Fruit fly (Drosophila melanogaster): ENCODE results near the gene tsg.

tsg gene

DNA sequence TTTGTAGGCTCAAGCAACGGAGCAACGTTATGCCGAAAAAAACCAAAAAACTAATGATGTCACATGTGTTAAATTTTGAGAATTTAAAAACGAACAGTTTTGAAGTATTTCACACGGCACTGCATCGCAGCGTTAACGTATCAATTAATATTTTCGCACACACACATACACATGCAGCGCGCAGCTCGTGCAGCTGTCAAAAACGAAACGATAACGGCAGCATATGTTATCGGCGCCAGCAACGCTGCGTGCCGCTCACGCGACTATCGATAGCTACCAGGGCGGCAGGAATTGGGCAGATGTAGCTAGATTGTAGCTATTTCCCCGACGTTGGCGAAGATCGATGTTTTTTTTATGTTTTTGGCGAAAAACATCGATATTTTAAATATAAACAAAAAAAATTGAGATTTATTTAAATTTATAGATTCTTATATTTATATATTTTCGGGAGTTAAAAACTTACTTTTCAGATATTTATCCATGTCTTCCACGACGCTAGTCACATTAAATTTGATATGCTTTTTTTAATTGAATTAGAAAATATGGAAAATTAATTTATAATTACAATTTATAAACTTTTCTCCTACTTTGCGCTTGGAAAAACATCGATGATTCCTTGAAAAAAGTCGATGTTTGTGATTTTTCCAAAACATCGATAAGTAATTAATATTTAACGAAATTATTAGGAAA, 40.2 kb upstream of the tsg start, which contains the start of gene Usp7 (continued):
- TF ChIP-seq peb (GFP tag; IDR thresholded peaks at IDR 0.05) (no peak), CG34422 (GFP tag; IDR thresholded peaks at IDR 0.05) (no peak), MESR4 (GFP tag; optimal IDR thresholded peaks at IDR 0.05) (peak; percentile 60), cad (GFP tag; optimal IDR thresholded peaks at IDR 0.05) (no peak), dmrt99B (tag; optimal IDR thresholded peaks at IDR 0.05) (no peak), tna (GFP tag; IDR thresholded peaks at IDR 0.05; ENCODE audit: partially characterized antibody) (peak; percentile 92), ato (GFP tag; IDR thresholded peaks at IDR 0.05; ENCODE audit: partially characterized antibody) (peak; percentile 89), CG7928 (GFP tag; optimal IDR thresholded peaks at IDR 0.05) (peak; percentile 86), bigmax (GFP tag; optimal IDR thresholded peaks at IDR 0.05) (no peak), CG6272 (GFP tag; IDR thresholded peaks at IDR 0.05) (peak; percentile 43; the same call in 1 of the 2 replicates), Dip3 (GFP tag; optimal IDR thresholded peaks at IDR 0.05) (no peak), Aef1 (GFP tag; IDR thresholded peaks at IDR 0.05) (no peak), emc (GFP tag; optimal IDR thresholded peaks at IDR 0.05) (no peak), CG14965 (GFP tag; optimal IDR thresholded peaks at IDR 0.05; ENCODE audit: borderline replicate concordance) (no peak), br (optimal IDR thresholded peaks at IDR 0.05) (no peak), gt (GFP tag; IDR thresholded peaks at IDR 0.05) (no peak), tup (GFP tag; optimal IDR thresholded peaks at IDR 0.05) (no peak), ap (GFP tag; IDR thresholded peaks at IDR 0.05) (no peak), Doc3 (GFP tag; IDR thresholded peaks at IDR 0.05; ENCODE audit: partially characterized antibody) (peak; percentile 92), CG6654 (GFP tag; optimal IDR thresholded peaks at IDR 0.05) (no peak), Doc2 (GFP tag; IDR thresholded peaks at IDR 0.05) (no peak), ttk (GFP tag; IDR thresholded peaks at IDR 0.05) (no peak), Fer2 (tag; optimal IDR thresholded peaks at IDR 0.05) (no peak), crp (GFP tag; optimal IDR thresholded peaks at IDR 0.05) (peak in 1 of 2 experiments; percentile 61), MTF-1 (GFP tag; optimal IDR thresholded peaks at IDR 0.05; ENCODE audit: borderline replicate concordance) (peak; percentile 49), Opbp (GFP tag; IDR thresholded peaks at IDR 0.05; ENCODE audit: partially characterized antibody) (peak; percentile 96), CG7963 (GFP tag; IDR thresholded peaks at IDR 0.05; ENCODE audit: partially characterized antibody) (peak; percentile 95), CG32772 (GFP tag; IDR thresholded peaks at IDR 0.05) (no peak), sna (GFP tag; IDR thresholded peaks at IDR 0.05; ENCODE audit: partially characterized antibody) (peak; percentile 79), CG17361 (GFP tag; IDR thresholded peaks at IDR 0.05) (no peak; the same call in 2 of the 3 replicates), H15 (GFP tag; IDR thresholded peaks at IDR 0.05) (no peak), Usf (GFP tag; optimal IDR thresholded peaks at IDR 0.05) (no peak), lab (GFP tag; optimal IDR thresholded peaks at IDR 0.05) (no peak), Hr51 (GFP tag; optimal IDR thresholded peaks at IDR 0.05) (no peak), zfh2 (GFP tag; optimal IDR thresholded peaks at IDR 0.05) (no peak), Sry-β (GFP tag; optimal IDR thresholded peaks at IDR 0.05) (peak; percentile 84), tx (GFP tag; optimal IDR thresholded peaks at IDR 0.05) (no peak), Abd-B (GFP tag; optimal IDR thresholded peaks at IDR 0.05) (peak; percentile 58), NC2α (GFP tag; optimal IDR thresholded peaks at IDR 0.05) (no peak), nmo (GFP tag; optimal IDR thresholded peaks at IDR 0.05) (peak; percentile 61), gfzf (GFP tag; optimal IDR thresholded peaks at IDR 0.05) (no peak), mld (GFP tag; IDR thresholded peaks at IDR 0.05; ENCODE audit: partially characterized antibody) (peak; percentile 92), disco-r (GFP tag; optimal IDR thresholded peaks at IDR 0.05) (no peak), CG9817 (tag; optimal IDR thresholded peaks at IDR 0.05) (no peak), Ravus (GFP tag; IDR thresholded peaks at IDR 0.05) (no peak), CG8281 (tag; optimal IDR thresholded peaks at IDR 0.05) (no peak), CG6689 (GFP tag; IDR thresholded peaks at IDR 0.05) (no peak), D19A (tag; optimal IDR thresholded peaks at IDR 0.05) (peak; percentile 7), mam (GFP tag; optimal IDR thresholded peaks at IDR 0.05) (peak; percentile 12)
